Worm (Caenorhabditis elegans) whole organism, early embryonic: ENCODE data around the gene msa-1.

Experiments used
- F13C5.2 ChIP-seq: sonication (generic microtip); optimal IDR thresholded peaks from 2 replicates; lab custom pipeline; 2017; ENCODE audit warnings: mild to moderate bottlenecking, missing genetic modification characterization, inconsistent platforms, missing compliant biosample characterization
- aly-1 ChIP-seq: sonication (generic microtip); optimal IDR thresholded peaks from 2 replicates; lab custom pipeline; 2016; ENCODE audit warnings: missing genetic modification characterization, missing compliant biosample characterization
- ama-1 ChIP-seq: fragments of 150-350 bp; optimal IDR thresholded peaks from 2 replicates; lab custom pipeline; 2014
- ceh-13 ChIP-seq: fragments of 200-800 bp; sonication (Bioruptor generic); optimal IDR thresholded peaks from 2 replicates; lab custom pipeline; 2018; ENCODE audit warnings: mild to moderate bottlenecking, missing genetic modification characterization, missing compliant biosample characterization
- ceh-36 ChIP-seq: sonication (generic microtip); optimal IDR thresholded peaks from 2 replicates; lab custom pipeline; 2016; ENCODE audit warnings: missing genetic modification characterization, inconsistent platforms, missing compliant biosample characterization
- ets-7 ChIP-seq: sonication (generic microtip); optimal IDR thresholded peaks from 2 replicates; lab custom pipeline; 2016; ENCODE audit warnings: missing genotype, missing genetic modification characterization, missing compliant biosample characterization
- hmbx-1 ChIP-seq: sonication (generic microtip); optimal IDR thresholded peaks from 2 replicates; lab custom pipeline; 2016; ENCODE audit warnings: mild to moderate bottlenecking, missing genetic modification characterization, missing compliant biosample characterization
- hmg-4 ChIP-seq: fragments of 200-800 bp; sonication (Bioruptor generic); optimal IDR thresholded peaks from 2 replicates; lab custom pipeline; 2018; ENCODE audit warnings: mild to moderate bottlenecking, missing genetic modification characterization, missing compliant biosample characterization
- pes-1 ChIP-seq: fragments of 200-800 bp; sonication (Bioruptor generic); IDR thresholded peaks from 2 replicates; pipeline ENCODE4 v1.3.6; 2022; ENCODE audit warnings: missing genetic modification reagents, missing genetic modification characterization, missing compliant biosample characterization
- scrt-1 ChIP-seq: fragments of 200-800 bp; sonication (Bioruptor generic); IDR thresholded peaks from 2 replicates; pipeline ENCODE4 v1.3.6; 2022; ENCODE audit warnings: missing genetic modification characterization, missing compliant biosample characterization
- sea-1 ChIP-seq: fragments of 200-800 bp; sonication (Bioruptor generic); conservative IDR thresholded peaks from 2 replicates; pipeline ENCODE4 v1.3.6; 2022; ENCODE audit warnings: missing genetic modification characterization, missing compliant biosample characterization
- tbx-11 ChIP-seq: fragments of 200-800 bp; sonication (Bioruptor generic); IDR thresholded peaks from 2 replicates; pipeline ENCODE4 v1.3.6; 2022; ENCODE audit warnings: missing genetic modification characterization, missing compliant biosample characterization
- tbx-37 ChIP-seq: fragments of 200-800 bp; sonication (Bioruptor generic); conservative IDR thresholded peaks from 2 replicates; pipeline ENCODE4 v1.3.6; 2022; ENCODE audit warnings: missing genetic modification reagents, missing genetic modification characterization, missing compliant biosample characterization

- TF ChIP-seq scrt-1 (no peak), hmbx-1 (tag; lab: Kevin White, UChicago) (no peak), tbx-11 (GFP tag; lab: Robert Waterston, UW) (no peak), ceh-36 (tag; lab: Kevin White, UChicago) (no peak), ama-1 (lab: Kevin White, UChicago) (no peak), sea-1 (GFP tag; lab: Robert Waterston, UW) (no peak), aly-1 (no peak), tbx-37 (GFP tag; lab: Robert Waterston, UW) (no peak), hmg-4 (GFP tag; lab: Kevin White, UChicago) (no peak), ceh-13 (GFP tag; lab: Kevin White, UChicago) (no peak), F13C5.2 (no peak), ets-7 (tag; lab: Kevin White, UChicago) (no peak), pes-1 (GFP tag; lab: Robert Waterston, UW) (no peak)
These were observed 6.3 kb upstream of the msa-1 start, which contains the start of gene twk-8 for ce11 chrIV:9082055-9082454.
